Fruit fly (Drosophila melanogaster) whole organism, embryonic: Measurements from ENCODE around the gene Mur2B.

ENCODE experiments used
- Blimp-1 ChIP-seq: fragments of 200-800 bp; sonication (Bioruptor generic); optimal IDR thresholded peaks from 3 replicates; lab custom pipeline; 2018; ENCODE audit warnings: missing biosample characterization, missing genetic modification characterization, mild to moderate bottlenecking, moderate library complexity, missing genetic modification reagents
- C15 ChIP-seq: fragments of 200-800 bp; sonication (Bioruptor generic); IDR thresholded peaks from 3 replicates; pipeline ENCODE4 v1.3.6; 2022; ENCODE audit warnings: missing biosample characterization, missing genetic modification characterization
- CG11247 ChIP-seq: fragments of 200-800 bp; sonication (Bioruptor generic); IDR thresholded peaks from 2 replicates; pipeline ENCODE4 v1.3.6; 2022; ENCODE audit warnings: missing biosample characterization, missing genetic modification characterization
- CG11695 ChIP-seq: fragments of 200-800 bp; sonication (Bioruptor generic); IDR thresholded peaks from 3 replicates; pipeline ENCODE4 v1.3.6; 2022; ENCODE audit warnings: missing biosample characterization, missing genetic modification characterization
- CG12769 ChIP-seq: fragments of 200-800 bp; sonication (Bioruptor generic); optimal IDR thresholded peaks from 2 replicates; lab custom pipeline; 2019; ENCODE audit warnings: missing biosample characterization, mild to moderate bottlenecking, missing genetic modification characterization, moderate library complexity
- CG17385 ChIP-seq: fragments of 200-800 bp; sonication (Bioruptor generic); optimal IDR thresholded peaks from 3 replicates; lab custom pipeline; 2018; ENCODE audit warnings: missing biosample characterization, mild to moderate bottlenecking, missing genetic modification characterization
- CG17612 ChIP-seq: fragments of 200-800 bp; sonication (Bioruptor generic); IDR thresholded peaks from 2 replicates; pipeline ENCODE4 v1.3.6; 2022; ENCODE audit warnings: missing biosample characterization, missing genetic modification characterization
- CG18619 ChIP-seq: fragments of 200-800 bp; sonication (Bioruptor generic); optimal IDR thresholded peaks from 3 replicates; lab custom pipeline; 2017; ENCODE audit warnings: missing biosample characterization, mild to moderate bottlenecking, missing genetic modification characterization
- CG2678 ChIP-seq: fragments of 200-800 bp; sonication (Bioruptor generic); optimal IDR thresholded peaks from 3 replicates; lab custom pipeline; 2019; ENCODE audit warnings: missing biosample characterization, mild to moderate bottlenecking, missing genetic modification characterization, moderate library complexity
- CG3065 ChIP-seq: fragments of 200-800 bp; sonication (Bioruptor generic); optimal IDR thresholded peaks from 2 replicates; lab custom pipeline; 2016; ENCODE audit warnings: missing biosample characterization, missing genetic modification characterization
- CG34376 ChIP-seq: fragments of 200-800 bp; sonication (Bioruptor generic); optimal IDR thresholded peaks from 2 replicates; lab custom pipeline; 2018; ENCODE audit warnings: missing biosample characterization, mild to moderate bottlenecking, missing genetic modification characterization
- CG3726 ChIP-seq: fragments of 200-800 bp; sonication (Bioruptor generic); IDR thresholded peaks from 3 replicates; pipeline ENCODE4, ENCODE4 v1.3.6; 2022; ENCODE audit warnings: missing biosample characterization, missing genetic modification characterization
- CG4617 ChIP-seq: fragments of 200-800 bp; sonication (Bioruptor generic); optimal IDR thresholded peaks from 3 replicates; lab custom pipeline; 2016; ENCODE audit warnings: missing biosample characterization, missing genetic modification characterization, borderline replicate concordance
- CG5953 ChIP-seq: fragments of 200-800 bp; sonication (Bioruptor generic); IDR thresholded peaks from 2 replicates; pipeline ENCODE4 v1.3.6; 2022; ENCODE audit warnings: missing biosample characterization, missing genetic modification characterization
- CG6683 ChIP-seq: fragments of 200-800 bp; sonication (Bioruptor generic); optimal IDR thresholded peaks from 2 replicates; lab custom pipeline; 2017; ENCODE audit warnings: missing biosample characterization, mild to moderate bottlenecking, missing genetic modification characterization, missing genetic modification reagents
- CG7786 ChIP-seq: fragments of 200-800 bp; sonication (Bioruptor generic); optimal IDR thresholded peaks from 2 replicates; lab custom pipeline; 2016; ENCODE audit warnings: missing biosample characterization, missing genetic modification characterization
- CG7963 ChIP-seq: fragments of 200-800 bp; sonication (Bioruptor generic); IDR thresholded peaks from 3 replicates; pipeline ENCODE4 v1.3.6; 2022; ENCODE audit warnings: missing biosample characterization, missing genetic modification characterization; ENCODE audit not compliant: partially characterized antibody
- CG8359 ChIP-seq: fragments of 200-800 bp; sonication (Bioruptor generic); optimal IDR thresholded peaks from 2 replicates; lab custom pipeline; 2017; ENCODE audit warnings: missing biosample characterization, mild to moderate bottlenecking, missing genetic modification characterization, borderline replicate concordance
- CG8924 ChIP-seq: fragments of 200-800 bp; optimal IDR thresholded peaks from 3 replicates; lab custom pipeline; 2019; ENCODE audit warnings: missing biosample characterization, mild to moderate bottlenecking, missing genetic modification characterization, moderate library complexity
- CHES-1-like ChIP-seq: fragments of 200-800 bp; sonication (Bioruptor generic); optimal IDR thresholded peaks from 2 replicates; lab custom pipeline; 2016; ENCODE audit warnings: missing biosample characterization, missing genetic modification characterization
- Dbx ChIP-seq: fragments of 200-800 bp; sonication (Bioruptor generic); IDR thresholded peaks from 3 replicates; pipeline ENCODE4 v1.3.6; 2022; ENCODE audit warnings: missing biosample characterization, missing genetic modification characterization
- Dek ChIP-seq: fragments of 200-800 bp; sonication (Bioruptor generic); optimal IDR thresholded peaks from 3 replicates; lab custom pipeline; 2019; ENCODE audit warnings: missing biosample characterization, mild to moderate bottlenecking, missing genetic modification characterization, moderate library complexity
- Dip3 ChIP-seq: fragments of 200-800 bp; sonication (Bioruptor generic); optimal IDR thresholded peaks from 3 replicates; lab custom pipeline; 2016; ENCODE audit warnings: missing biosample characterization, missing genetic modification characterization
- Gsc ChIP-seq: fragments of 200-800 bp; sonication (Bioruptor generic); IDR thresholded peaks from 2 replicates; pipeline ENCODE4 v1.3.6; 2022; ENCODE audit warnings: missing biosample characterization, missing genetic modification characterization
- HLH54F ChIP-seq: fragments of 200-800 bp; sonication (Bioruptor generic); optimal IDR thresholded peaks from 3 replicates; lab custom pipeline; 2016; ENCODE audit warnings: missing biosample characterization, missing genetic modification characterization
- Hr3 ChIP-seq: fragments of 200-800 bp; sonication (Bioruptor generic); optimal IDR thresholded peaks from 3 replicates; lab custom pipeline; 2016; ENCODE audit warnings: missing biosample characterization, missing genetic modification characterization
- MTF-1 ChIP-seq: fragments of 200-800 bp; sonication (Bioruptor generic); optimal IDR thresholded peaks from 2 replicates; lab custom pipeline; 2018; ENCODE audit warnings: missing biosample characterization, mild to moderate bottlenecking, missing genetic modification characterization, borderline replicate concordance
- NC2α ChIP-seq: fragments of 200-800 bp; sonication (Bioruptor generic); optimal IDR thresholded peaks from 2 replicates; lab custom pipeline; 2016; ENCODE audit warnings: missing biosample characterization, missing genetic modification characterization
- Nf-YA ChIP-seq: fragments of 200-800 bp; sonication (Bioruptor generic); IDR thresholded peaks from 2 replicates; pipeline ENCODE4 v1.3.6; 2022; ENCODE audit warnings: missing biosample characterization, missing genetic modification characterization
- Optix ChIP-seq: fragments of 200-800 bp; sonication (Bioruptor generic); IDR thresholded peaks from 3 replicates; pipeline ENCODE4 v1.3.6; 2022; ENCODE audit warnings: missing biosample characterization, missing genetic modification characterization
- PHDP ChIP-seq: fragments of 200-800 bp; sonication (Bioruptor generic); optimal IDR thresholded peaks from 3 replicates; lab custom pipeline; 2018; ENCODE audit warnings: missing biosample characterization, mild to moderate bottlenecking, missing genetic modification characterization, moderate library complexity
- Sry-β ChIP-seq: fragments of 200-800 bp; sonication (Bioruptor generic); optimal IDR thresholded peaks from 2 replicates; lab custom pipeline; 2018; ENCODE audit warnings: missing biosample characterization, mild to moderate bottlenecking, missing genetic modification characterization, moderate library complexity
- Trl ChIP-seq, 3 experiments: fragments of >200 bp in 2 of 3; fragments of 200-800 bp in 1 of 3; sonication (Bioruptor generic) in 1 of 3; optimal IDR thresholded peaks; 2 replicates in 1 of 3; 3 replicates in 2 of 3; lab custom pipeline; 2016 to 2017; ENCODE audit warnings: missing biosample characterization in 1 of 3, missing genetic modification characterization in 1 of 3
- bowl ChIP-seq: fragments of 200-800 bp; sonication (Bioruptor generic); IDR thresholded peaks from 2 replicates; pipeline ENCODE4 v1.3.6; 2022; ENCODE audit warnings: missing biosample characterization, missing genetic modification characterization
- chif ChIP-seq, 2 experiments: fragments of 200-800 bp; sonication (Bioruptor generic); optimal IDR thresholded peaks; 3 replicates each; lab custom pipeline; 2016; ENCODE audit warnings: missing biosample characterization in 2 of 2, missing genetic modification characterization in 2 of 2
- chm ChIP-seq: fragments of 200-800 bp; sonication (Bioruptor generic); IDR thresholded peaks from 2 replicates; pipeline ENCODE4 v1.3.6; 2022; ENCODE audit warnings: missing biosample characterization, missing genetic modification characterization
- chn ChIP-seq: fragments of 200-800 bp; sonication (Bioruptor generic); optimal IDR thresholded peaks from 2 replicates; lab custom pipeline; 2016; ENCODE audit warnings: missing biosample characterization, missing genetic modification characterization
- dmrt11E ChIP-seq: fragments of 200-800 bp; sonication (Bioruptor generic); optimal IDR thresholded peaks from 3 replicates; lab custom pipeline; 2018; ENCODE audit warnings: missing biosample characterization, mild to moderate bottlenecking, missing genetic modification characterization, moderate library complexity
- dpn ChIP-seq, 2 experiments: fragments of 200-800 bp; sonication (Bioruptor generic); optimal IDR thresholded peaks; 3 replicates each; lab custom pipeline; 2016; ENCODE audit warnings: missing biosample characterization in 2 of 2, missing genetic modification characterization in 2 of 2
- fu2 ChIP-seq: fragments of 200-800 bp; sonication (Bioruptor generic); optimal IDR thresholded peaks from 2 replicates; lab custom pipeline; 2016; ENCODE audit warnings: missing biosample characterization, missing genetic modification characterization
- grau ChIP-seq: fragments of 200-800 bp; optimal IDR thresholded peaks from 3 replicates; lab custom pipeline; 2019; ENCODE audit warnings: missing biosample characterization, mild to moderate bottlenecking, missing genetic modification characterization, moderate library complexity
- ham ChIP-seq: fragments of 200-800 bp; sonication (Bioruptor generic); IDR thresholded peaks from 2 replicates; pipeline ENCODE4 v1.3.6; 2022; ENCODE audit warnings: missing biosample characterization, missing genetic modification characterization
- jumu ChIP-seq: fragments of 200-800 bp; sonication (Bioruptor generic); optimal IDR thresholded peaks from 3 replicates; lab custom pipeline; 2016; ENCODE audit warnings: missing biosample characterization, missing genetic modification characterization
- ken ChIP-seq: fragments of 200-800 bp; sonication (Bioruptor generic); IDR thresholded peaks from 3 replicates; pipeline ENCODE4 v1.3.6; 2022; ENCODE audit warnings: missing biosample characterization, missing genetic modification characterization
- kni ChIP-seq: fragments of 200-800 bp; sonication (Bioruptor generic); optimal IDR thresholded peaks from 3 replicates; lab custom pipeline; 2017; ENCODE audit warnings: mild to moderate bottlenecking, missing biosample characterization, missing genetic modification reagents, missing genetic modification characterization
- lmd ChIP-seq: fragments of 200-800 bp; sonication (Bioruptor generic); IDR thresholded peaks from 2 replicates; pipeline ENCODE4 v1.3.6; 2022; ENCODE audit warnings: missing biosample characterization, missing genetic modification characterization
- peb ChIP-seq: fragments of 200-800 bp; sonication (Bioruptor generic); IDR thresholded peaks from 2 replicates; pipeline ENCODE4 v1.3.6; 2022; ENCODE audit warnings: missing biosample characterization, missing genetic modification characterization
- sens ChIP-seq: fragments of 200-800 bp; sonication (Bioruptor generic); peaks from one replicate; lab custom pipeline; 2016; ENCODE audit warnings: missing biosample characterization, missing genetic modification characterization
- sob ChIP-seq: fragments of 200-800 bp; sonication (Bioruptor generic); IDR thresholded peaks from 2 replicates; pipeline ENCODE4 v1.3.6; 2022; ENCODE audit warnings: missing biosample characterization, missing genetic modification characterization
- zen ChIP-seq: fragments of 200-800 bp; sonication (Bioruptor generic); optimal IDR thresholded peaks from 3 replicates; lab custom pipeline; 2018; ENCODE audit warnings: missing biosample characterization, mild to moderate bottlenecking, missing genetic modification characterization, moderate library complexity
- zfh1 ChIP-seq: fragments of 200-800 bp; sonication (Bioruptor generic); IDR thresholded peaks from 3 replicates; pipeline ENCODE4 v1.3.6; 2022; ENCODE audit warnings: missing biosample characterization, missing genetic modification characterization

Mur2B gene

DNA sequence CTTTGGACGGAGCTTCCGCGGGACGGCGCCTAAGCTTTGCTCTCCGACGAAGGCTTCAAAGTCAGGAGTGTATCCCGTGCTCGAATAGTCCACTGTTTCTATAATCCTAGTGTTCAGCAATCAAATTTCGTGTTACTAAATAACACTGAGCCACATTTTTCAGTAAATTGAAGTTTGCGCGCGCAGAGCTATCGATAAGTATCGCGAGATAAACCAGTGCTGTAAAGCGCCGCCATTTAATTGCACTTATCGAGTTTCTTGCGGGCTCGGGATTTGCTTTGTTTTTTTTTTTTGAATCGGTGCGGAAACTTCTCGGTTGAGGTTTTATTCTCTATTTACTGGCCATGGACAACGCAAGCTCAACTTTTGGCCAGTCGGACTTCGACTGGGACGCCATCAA lies 191.7 kb downstream of the Mur2B start, which contains the start of the genes Rab27 and mei-38 (continued):
- no peak for TF ChIP-seq Sry-β
- no peak for TF ChIP-seq CG5953
- TF ChIP-seq CG3726 (GFP tag; lab: Robert Waterston, UW) = no peak
- TF ChIP-seq MTF-1 (GFP tag; lab: Kevin White, UChicago) = no peak
- no peak for TF ChIP-seq CG11695 (GFP tag; lab: Robert Waterston, UW)
- TF ChIP-seq sob (GFP tag; lab: Robert Waterston, UW) = peak; percentile 61; the same call in 1 of the 2 replicates
- no peak for TF ChIP-seq CG17612
- peak; percentile 44 for TF ChIP-seq jumu (GFP tag; lab: Kevin White, UChicago)
- TF ChIP-seq CG4617 (GFP tag; lab: Kevin White, UChicago) = no peak
- peak; percentile 3 for TF ChIP-seq fu2 (GFP tag; lab: Kevin White, UChicago)
- no peak for TF ChIP-seq CG12769
- no peak for TF ChIP-seq Trl (optimal IDR thresholded peaks at IDR 0.05; lab: Kevin White, UChicago)
- TF ChIP-seq Trl (GFP tag; optimal IDR thresholded peaks at IDR 0.05; lab: Kevin White, UChicago) = no peak
- no peak for TF ChIP-seq C15
- TF ChIP-seq ham (GFP tag; lab: Robert Waterston, UW) = no peak
- TF ChIP-seq bowl (GFP tag; lab: Robert Waterston, UW) = no peak
- no peak for TF ChIP-seq chif (GFP tag; optimal IDR thresholded peaks at IDR 0.05; lab: Kevin White, UChicago)
- no peak for TF ChIP-seq CG2678 (tag; lab: Kevin White, UChicago)
- peak; percentile 65 for TF ChIP-seq sens (GFP tag; lab: Kevin White, UChicago)
- peak; percentile 36 for TF ChIP-seq CG7786 (GFP tag; lab: Kevin White, UChicago)
- no peak for TF ChIP-seq CG8359 (GFP tag; lab: Kevin White, UChicago)
- no peak for TF ChIP-seq CG34376 (GFP tag; lab: Kevin White, UChicago)
- no peak for TF ChIP-seq Nf-YA (GFP tag; lab: Robert Waterston, UW)
- no peak for TF ChIP-seq grau (tag; lab: Kevin White, UChicago)
- 0 out of 3 replicates have a peak, but pooled peaks have one; percentile 14 for TF ChIP-seq Dbx (GFP tag; lab: Robert Waterston, UW)
- no peak for TF ChIP-seq CG6683 (GFP tag; lab: Kevin White, UChicago)
- no peak for TF ChIP-seq peb (GFP tag; lab: Robert Waterston, UW)
- peak; percentile 54 for TF ChIP-seq HLH54F (GFP tag; lab: Kevin White, UChicago)
- TF ChIP-seq PHDP (tag; lab: Kevin White, UChicago) = no peak
- TF ChIP-seq dpn (GFP tag; optimal IDR thresholded peaks at IDR 0.05; lab: Kevin White, UChicago) = peak; percentile 40 to 56
- peak; percentile 53 for TF ChIP-seq zen (tag; lab: Kevin White, UChicago)
- TF ChIP-seq NC2α = no peak
- no peak for TF ChIP-seq Gsc (GFP tag; lab: Robert Waterston, UW)
- TF ChIP-seq dmrt11E (tag; lab: Kevin White, UChicago) = no peak
- no peak for TF ChIP-seq lmd (GFP tag; lab: Robert Waterston, UW)
- no peak for TF ChIP-seq CG3065 (GFP tag; lab: Kevin White, UChicago)
- no peak for TF ChIP-seq CG11247
- no peak for TF ChIP-seq CG18619 (GFP tag; lab: Kevin White, UChicago)
- no peak for TF ChIP-seq Dek (tag; lab: Kevin White, UChicago)
- TF ChIP-seq Hr3 = no peak
- peak; percentile 53; the same call in 1 of the 3 replicates for TF ChIP-seq CG7963 (GFP tag; lab: Robert Waterston, UW)
- TF ChIP-seq Dip3 (GFP tag; lab: Kevin White, UChicago) = peak; percentile 2
- TF ChIP-seq CG8924 (tag; lab: Kevin White, UChicago) = no peak
- no peak for TF ChIP-seq kni (GFP tag; lab: Kevin White, UChicago)
- no peak for TF ChIP-seq Optix (GFP tag; lab: Robert Waterston, UW)
- peak; percentile 32 for TF ChIP-seq CHES-1-like (GFP tag; lab: Kevin White, UChicago)
- no peak for TF ChIP-seq chn (GFP tag; lab: Kevin White, UChicago)
- TF ChIP-seq Blimp-1 (GFP tag; lab: Kevin White, UChicago) = no peak
- no peak for TF ChIP-seq zfh1
- TF ChIP-seq CG17385 (GFP tag; lab: Kevin White, UChicago) = no peak
- TF ChIP-seq chm (GFP tag; lab: Robert Waterston, UW) = no peak
- 0 out of 3 replicates have a peak, but pooled peaks have one; percentile 48 for TF ChIP-seq ken (GFP tag; lab: Robert Waterston, UW)
